Worm (Caenorhabditis elegans): ENCODE measurements around the gene mrpl-11.

- TF ChIP-seq ZK546.5 (tag; optimal IDR thresholded peaks at IDR 0.05) = no peak
- TF ChIP-seq lin-15B (tag; optimal IDR thresholded peaks at IDR 0.05) = no peak
- no peak for TF ChIP-seq lin-39 (tag; optimal IDR thresholded peaks at IDR 0.05)
- no peak for TF ChIP-seq nhr-76 (tag; optimal IDR thresholded peaks at IDR 0.05)
- TF ChIP-seq mdl-1 (tag; optimal IDR thresholded peaks at IDR 0.05) = no peak
- no peak for TF ChIP-seq ceh-16 (tag; optimal IDR thresholded peaks at IDR 0.05)
- no peak for TF ChIP-seq nhr-25 (tag; optimal IDR thresholded peaks at IDR 0.05)
- no peak for TF ChIP-seq R02D3.7 (tag; optimal IDR thresholded peaks at IDR 0.05)
- TF ChIP-seq eor-1 (tag; optimal IDR thresholded peaks at IDR 0.05) = no peak
- no peak for TF ChIP-seq elt-3 (tag; optimal IDR thresholded peaks at IDR 0.05)
- no peak for TF ChIP-seq nhr-11 (tag; optimal IDR thresholded peaks at IDR 0.05)
- TF ChIP-seq pha-4 (tag; optimal IDR thresholded peaks at IDR 0.05) = no peak
- TF ChIP-seq nhr-12 (tag; optimal IDR thresholded peaks at IDR 0.05) = no peak
- TF ChIP-seq nhr-28 (tag; optimal IDR thresholded peaks at IDR 0.05) = no peak
Observed at ce11 chrIII:8684421-8684820, 33.0 kb upstream of the mrpl-11 start, which contains the start of gene anmt-1.

All from whole organism, L3 larva.